Worm (Caenorhabditis elegans): Measurements from ENCODE around the gene T05C12.11.
A peak's percentile ranks its signal among the peaks of the same experiment; 100 is the strongest.

Gene T05C12.11

ce11 chrII:8128273-8129039, 41.8 kb downstream of the T05C12.11 start (continued):
- no peak for TF ChIP-seq mel-28 (tag; optimal IDR thresholded peaks at IDR 0.05; ENCODE audit: borderline replicate concordance)
- TF ChIP-seq pha-4 (tag; optimal IDR thresholded peaks at IDR 0.05), result no peak
- TF ChIP-seq somi-1 (GFP tag; optimal IDR thresholded peaks at IDR 0.05), result no peak
- peak; percentile 28 for TF ChIP-seq repo-1 (tag; optimal IDR thresholded peaks at IDR 0.05)
- no peak for TF ChIP-seq madf-6 (GFP tag; IDR thresholded peaks at IDR 0.05)
- TF ChIP-seq lir-1 (GFP tag; conservative IDR thresholded peaks at IDR 0.05), result peak; percentile 11; the same call in 1 of the 2 replicates
- TF ChIP-seq K12H6.12 (tag; optimal IDR thresholded peaks at IDR 0.05), result no peak
- TF ChIP-seq hmg-1.2 (GFP tag; IDR thresholded peaks at IDR 0.05), result 0 out of 2 replicates have a peak, but pooled peaks have one; percentile 10
- peak; percentile 6 for TF ChIP-seq madf-10 (tag; optimal IDR thresholded peaks at IDR 0.05)
- no peak for TF ChIP-seq F49E8.2 (tag; optimal IDR thresholded peaks at IDR 0.05; ENCODE audit: insufficient read depth)
- TF ChIP-seq B0019.2 (GFP tag; conservative IDR thresholded peaks at IDR 0.05), result no peak
- no peak for TF ChIP-seq nfya-1 (tag; optimal IDR thresholded peaks at IDR 0.05; ENCODE audit: borderline replicate concordance, insufficient read depth)
- no peak for TF ChIP-seq nfyb-1 (GFP tag; IDR thresholded peaks at IDR 0.05)
- no peak for TF ChIP-seq ceh-91 (GFP tag; IDR thresholded peaks at IDR 0.05)
- no peak for TF ChIP-seq ceh-79 (tag; optimal IDR thresholded peaks at IDR 0.05)
- no peak for TF ChIP-seq dpff-1 (tag; optimal IDR thresholded peaks at IDR 0.05)
- TF ChIP-seq attf-3 (GFP tag; conservative IDR thresholded peaks at IDR 0.05), result no peak
- TF ChIP-seq tlf-1 (GFP tag; optimal IDR thresholded peaks at IDR 0.05), result no peak
- TF ChIP-seq T26A5.8 (tag; optimal IDR thresholded peaks at IDR 0.05), result no peak
- TF ChIP-seq C17E4.6 (GFP tag; IDR thresholded peaks at IDR 0.05), result no peak
- no peak for TF ChIP-seq F39B2.1 (GFP tag; IDR thresholded peaks at IDR 0.05)
- TF ChIP-seq gei-17 (GFP tag; optimal IDR thresholded peaks at IDR 0.05), result no peak
- TF ChIP-seq snpc-4 (GFP tag; optimal IDR thresholded peaks at IDR 0.05), result no peak
- TF ChIP-seq snpc-4 (tag; optimal IDR thresholded peaks at IDR 0.05), result no peak
- peak; percentile 6 for TF ChIP-seq lin-54 (GFP tag; optimal IDR thresholded peaks at IDR 0.05)
- TF ChIP-seq attf-5 (GFP tag; optimal IDR thresholded peaks at IDR 0.05), result peak; percentile 36
- no peak for TF ChIP-seq ztf-28 (GFP tag; IDR thresholded peaks at IDR 0.05)
- TF ChIP-seq lsl-1 (GFP tag; optimal IDR thresholded peaks at IDR 0.05), result no peak
- TF ChIP-seq him-1 (tag; optimal IDR thresholded peaks at IDR 0.05), result no peak
- no peak for TF ChIP-seq bed-1 (GFP tag; IDR thresholded peaks at IDR 0.05)
- TF ChIP-seq F23B12.7 (tag; optimal IDR thresholded peaks at IDR 0.05; ENCODE audit: insufficient read depth), result no peak
- no peak for TF ChIP-seq cebp-2 (GFP tag; IDR thresholded peaks at IDR 0.05)
- no peak for TF ChIP-seq lin-26 (GFP tag; IDR thresholded peaks at IDR 0.05)
- TF ChIP-seq B0035.1 (tag; optimal IDR thresholded peaks at IDR 0.05), result no peak
- no peak for TF ChIP-seq snpc-1.1 (tag; optimal IDR thresholded peaks at IDR 0.05; ENCODE audit: insufficient read depth)
- TF ChIP-seq ama-1 (optimal IDR thresholded peaks at IDR 0.05), result no peak
- TF ChIP-seq ama-1 (GFP tag; optimal IDR thresholded peaks at IDR 0.05), result no peak
- no peak for TF ChIP-seq ekl-4 (GFP tag; IDR thresholded peaks at IDR 0.05)
- no peak for TF ChIP-seq nhr-27 (tag; optimal IDR thresholded peaks at IDR 0.05)
- no peak for TF ChIP-seq lag-1 (GFP tag; IDR thresholded peaks at IDR 0.05)
- TF ChIP-seq hlh-26 (GFP tag; conservative IDR thresholded peaks at IDR 0.05), result no peak
- peak; percentile 37 for TF ChIP-seq nhr-80 (tag; optimal IDR thresholded peaks at IDR 0.05)
- no peak for TF ChIP-seq hmg-20 (GFP tag; IDR thresholded peaks at IDR 0.05)
- TF ChIP-seq aptf-3 (GFP tag; IDR thresholded peaks at IDR 0.05), result 0 out of 2 replicates have a peak, but pooled peaks have one; percentile 40
- TF ChIP-seq ztf-26 (tag; optimal IDR thresholded peaks at IDR 0.05), result no peak
- TF ChIP-seq rpc-1 (optimal IDR thresholded peaks at IDR 0.05), result no peak
- no peak for TF ChIP-seq rpc-1 (tag; optimal IDR thresholded peaks at IDR 0.05)
- no peak for TF ChIP-seq madf-8 (GFP tag; conservative IDR thresholded peaks at IDR 0.05)
- TF ChIP-seq nhr-179 (tag; optimal IDR thresholded peaks at IDR 0.05), result no peak
